Fruit fly (Drosophila melanogaster) whole organism, wandering third instar larva: ENCODE data around the gene Rab30.

Experiments
- Abd-B ChIP-seq: fragments of >200 bp; optimal IDR thresholded peaks from 2 replicates; lab custom pipeline; 2017; ENCODE audit warnings: missing biosample characterization, missing genetic modification characterization
- CG32264 ChIP-seq: fragments of 200-800 bp; sonication (Bioruptor generic); optimal IDR thresholded peaks from 2 replicates; lab custom pipeline; 2016; ENCODE audit warnings: missing biosample characterization, missing genetic modification characterization
- CG9705 ChIP-seq: fragments of 200-800 bp; sonication (Bioruptor generic); optimal IDR thresholded peaks from 2 replicates; lab custom pipeline; 2018; ENCODE audit warnings: missing biosample characterization, mild to moderate bottlenecking, missing genetic modification characterization
- CrebA ChIP-seq: fragments of 200-800 bp; sonication (Bioruptor generic); optimal IDR thresholded peaks from 2 replicates; lab custom pipeline; 2016; ENCODE audit warnings: missing biosample characterization, mild to moderate bottlenecking, missing genetic modification characterization, borderline replicate concordance
- Dfd ChIP-seq: fragments of >200 bp; optimal IDR thresholded peaks from 2 replicates; lab custom pipeline; 2017; ENCODE audit warnings: missing biosample characterization, missing genetic modification characterization
- Dif ChIP-seq: fragments of 200-275, 200-300 bp; sonication (Bioruptor generic); optimal IDR thresholded peaks from 2 replicates; lab custom pipeline; 2018; ENCODE audit warnings: missing biosample characterization, missing genetic modification characterization; ENCODE audit not compliant: partially characterized antibody
- GATAd ChIP-seq: sonication (Bioruptor generic); optimal IDR thresholded peaks from 2 replicates; lab custom pipeline; 2016; ENCODE audit warnings: missing biosample characterization, missing genetic modification characterization
- HLH106 ChIP-seq: fragments of 200-800 bp; optimal IDR thresholded peaks from 3 replicates; lab custom pipeline; 2019; ENCODE audit warnings: missing biosample characterization, mild to moderate bottlenecking, missing genetic modification characterization, moderate library complexity
- Hnf4 ChIP-seq: fragments of 200-800 bp; sonication (Bioruptor generic); optimal IDR thresholded peaks from 2 replicates; lab custom pipeline; 2016; ENCODE audit warnings: missing biosample characterization, mild to moderate bottlenecking, missing genetic modification characterization
- Hr78 ChIP-seq: fragments of >200 bp; optimal IDR thresholded peaks from 2 replicates; lab custom pipeline; 2017; ENCODE audit warnings: missing biosample characterization, missing genetic modification characterization
- Hr83 ChIP-seq: fragments of 200-300 bp; sonication (Bioruptor generic); optimal IDR thresholded peaks from 2 replicates; lab custom pipeline; 2016; ENCODE audit warnings: missing biosample characterization, mild to moderate bottlenecking, missing genetic modification characterization, moderate library complexity; ENCODE audit not compliant: poor library complexity, severe bottlenecking
- Jra ChIP-seq: sonication (Bioruptor generic); optimal IDR thresholded peaks from 2 replicates; lab custom pipeline; 2016; ENCODE audit warnings: missing biosample characterization, missing genetic modification characterization
- Mio ChIP-seq: sonication (Bioruptor generic); optimal IDR thresholded peaks from 2 replicates; lab custom pipeline; 2016; ENCODE audit warnings: missing biosample characterization, missing genetic modification characterization
- Myc ChIP-seq: fragments of >200 bp; optimal IDR thresholded peaks from 2 replicates; lab custom pipeline; 2017
- N ChIP-seq: fragments of >200 bp; optimal IDR thresholded peaks from 2 replicates; lab custom pipeline; 2018; ENCODE audit warnings: missing biosample characterization, missing external identifiers, missing genetic modification characterization
- OdsH ChIP-seq: fragments of 200-800 bp; sonication (Bioruptor generic); optimal IDR thresholded peaks from 2 replicates; lab custom pipeline; 2016; ENCODE audit warnings: missing biosample characterization, mild to moderate bottlenecking, missing genetic modification characterization
- Rel ChIP-seq, 2 experiments: fragments of 200-800 bp; sonication (Bioruptor generic) in 1 of 2; optimal IDR thresholded peaks; 2 replicates in 1 of 2; 3 replicates in 1 of 2; lab custom pipeline; 2016 to 2019; ENCODE audit warnings: mild to moderate bottlenecking in 2 of 2, missing biosample characterization in 2 of 2, missing genetic modification characterization in 2 of 2, moderate library complexity in 1 of 2
- Sp1 ChIP-seq: fragments of 200-800 bp; sonication (Bioruptor generic); optimal IDR thresholded peaks from 3 replicates; lab custom pipeline; 2019; ENCODE audit warnings: missing biosample characterization, mild to moderate bottlenecking, missing genetic modification characterization, moderate library complexity
- Vsx2 ChIP-seq: fragments of 200-300, 225-300 bp; sonication (Bioruptor generic); optimal IDR thresholded peaks from 2 replicates; lab custom pipeline; 2018; ENCODE audit warnings: missing biosample characterization, missing genetic modification characterization; ENCODE audit not compliant: partially characterized antibody
- br ChIP-seq: fragments of 200-800 bp; sonication (Bioruptor generic); optimal IDR thresholded peaks from 2 replicates; lab custom pipeline; 2016; ENCODE audit warnings: missing biosample characterization, missing genetic modification characterization
- brk ChIP-seq: fragments of 200-800 bp; sonication (Bioruptor generic); optimal IDR thresholded peaks from 2 replicates; lab custom pipeline; 2016; ENCODE audit warnings: missing biosample characterization, mild to moderate bottlenecking, missing genetic modification characterization
- dl ChIP-seq, 2 experiments: fragments of 175-275, 200-275 bp in 1 of 2; fragments of 200-275 bp in 1 of 2; sonication (Bioruptor generic); optimal IDR thresholded peaks; lab custom pipeline; 2018; ENCODE audit warnings: mild to moderate bottlenecking in 2 of 2, missing biosample characterization in 2 of 2, missing genetic modification characterization in 2 of 2, moderate library complexity in 2 of 2; ENCODE audit not compliant: partially characterized antibody in 2 of 2, insufficient read depth in 1 of 2
- dmrt93B ChIP-seq: fragments of 200-800 bp; sonication (Bioruptor generic); optimal IDR thresholded peaks from 2 replicates; lab custom pipeline; 2018; ENCODE audit warnings: missing biosample characterization, mild to moderate bottlenecking, missing genetic modification characterization
- dsf ChIP-seq: sonication (Bioruptor generic); optimal IDR thresholded peaks from 2 replicates; lab custom pipeline; 2016; ENCODE audit warnings: missing biosample characterization, missing genetic modification characterization, borderline replicate concordance
- ey ChIP-seq: fragments of 200-800 bp; sonication (Bioruptor generic); optimal IDR thresholded peaks from 2 replicates; lab custom pipeline; 2016; ENCODE audit warnings: missing biosample characterization, missing genetic modification characterization
- foxo ChIP-seq, 2 experiments: fragments of 200-800 bp; sonication (Bioruptor generic); optimal IDR thresholded peaks; 2 replicates in 1 of 2; 3 replicates in 1 of 2; lab custom pipeline; 2016 to 2017; ENCODE audit warnings: missing biosample characterization in 2 of 2, missing genetic modification characterization in 2 of 2
- fru ChIP-seq: fragments of 200-800 bp; sonication (Bioruptor generic); optimal IDR thresholded peaks from 3 replicates; lab custom pipeline; 2016; ENCODE audit warnings: missing biosample characterization, mild to moderate bottlenecking, missing genetic modification characterization
- h ChIP-seq: fragments of 200-800 bp; sonication (Bioruptor generic); optimal IDR thresholded peaks from 3 replicates; lab custom pipeline; 2016; ENCODE audit warnings: missing biosample characterization, mild to moderate bottlenecking, missing genetic modification characterization
- jim ChIP-seq: fragments of 175-275, 200-325 bp; sonication (Bioruptor generic); optimal IDR thresholded peaks from 2 replicates; lab custom pipeline; 2016; ENCODE audit warnings: missing biosample characterization, mild to moderate bottlenecking, missing genetic modification characterization
- lola ChIP-seq: fragments of >200 bp; optimal IDR thresholded peaks from 2 replicates; lab custom pipeline; 2017; ENCODE audit warnings: missing biosample characterization, missing genetic modification characterization
- pan ChIP-seq: fragments of >200 bp; optimal IDR thresholded peaks from 2 replicates; lab custom pipeline; 2017
- psq ChIP-seq: fragments of 200-800 bp; sonication (Bioruptor generic); optimal IDR thresholded peaks from 3 replicates; lab custom pipeline; 2017; ENCODE audit warnings: missing biosample characterization, mild to moderate bottlenecking, missing genetic modification characterization, moderate library complexity
- rgr ChIP-seq: fragments of 200-800 bp; sonication (Bioruptor generic); optimal IDR thresholded peaks from 3 replicates; lab custom pipeline; 2016; ENCODE audit warnings: missing biosample characterization, mild to moderate bottlenecking, missing genetic modification characterization
- sage ChIP-seq: fragments of 200-800 bp; sonication (Bioruptor generic); optimal IDR thresholded peaks from 2 replicates; lab custom pipeline; 2016; ENCODE audit warnings: missing biosample characterization, mild to moderate bottlenecking, missing genetic modification characterization
- sv ChIP-seq: fragments of 200-800 bp; sonication (Bioruptor generic); optimal IDR thresholded peaks from 3 replicates; lab custom pipeline; 2016; ENCODE audit warnings: missing biosample characterization, missing genetic modification characterization
- tai ChIP-seq: sonication (Bioruptor generic); optimal IDR thresholded peaks from 2 replicates; lab custom pipeline; 2016; ENCODE audit warnings: missing biosample characterization, missing genetic modification characterization
- usp ChIP-seq: fragments of >200 bp; optimal IDR thresholded peaks from 2 replicates; lab custom pipeline; 2017; ENCODE audit warnings: missing biosample characterization, missing genetic modification characterization
- woc ChIP-seq: sonication (Bioruptor generic); optimal IDR thresholded peaks from 2 replicates; lab custom pipeline; 2016; ENCODE audit warnings: missing biosample characterization, mild to moderate bottlenecking, missing genetic modification characterization

The Rab30 gene

dm6 chr2L:7081307-7081706, 48.9 kb upstream of the Rab30 start:
- TF ChIP-seq psq (GFP tag; lab: Kevin White, UChicago), result no peak
- TF ChIP-seq CG32264 (GFP tag; lab: Kevin White, UChicago), result no peak
- no peak for TF ChIP-seq GATAd (GFP tag; lab: Kevin White, UChicago)
- no peak for TF ChIP-seq dsf (GFP tag; lab: Kevin White, UChicago)
- TF ChIP-seq Dfd, result no peak
- TF ChIP-seq Hr78 (GFP tag; lab: Kevin White, UChicago), result no peak
- no peak for TF ChIP-seq dmrt93B (GFP tag; lab: Kevin White, UChicago)
- TF ChIP-seq Dif, result no peak
- no peak for TF ChIP-seq N
- TF ChIP-seq Hnf4 (GFP tag; lab: Kevin White, UChicago), result no peak
- TF ChIP-seq Abd-B (GFP tag; lab: Kevin White, UChicago), result no peak
- no peak for TF ChIP-seq Vsx2 (GFP tag; lab: Kevin White, UChicago)
- TF ChIP-seq usp, result no peak
- no peak for TF ChIP-seq Rel (GFP tag; optimal IDR thresholded peaks at IDR 0.05; lab: Kevin White, UChicago)
- no peak for TF ChIP-seq Rel (tag; optimal IDR thresholded peaks at IDR 0.05; lab: Kevin White, UChicago)

- TF ChIP-seq CrebA (no peak), HLH106 (no peak), h (GFP tag; lab: Kevin White, UChicago) (no peak), sage (GFP tag; lab: Kevin White, UChicago) (no peak)
These were observed 44.4 kb upstream of the Rab30 start for dm6 chr2L:7076804-7077203.

dm6 chr2L:7076055-7076700, 43.8 kb upstream of the Rab30 start:
- TF ChIP-seq N, result no peak
- TF ChIP-seq Dfd, result no peak
- TF ChIP-seq Abd-B (GFP tag; lab: Kevin White, UChicago), result no peak
- peak; percentile 61 for TF ChIP-seq Hnf4 (GFP tag; lab: Kevin White, UChicago)
- no peak for TF ChIP-seq Dif
- TF ChIP-seq sage (GFP tag; lab: Kevin White, UChicago), result no peak
- TF ChIP-seq lola (GFP tag; lab: Kevin White, UChicago), result no peak
- no peak for TF ChIP-seq Mio (GFP tag; lab: Kevin White, UChicago)
- no peak for TF ChIP-seq usp
- no peak for TF ChIP-seq tai (GFP tag; lab: Kevin White, UChicago)
- TF ChIP-seq fru, result peak; percentile 73
- no peak for TF ChIP-seq Vsx2 (GFP tag; lab: Kevin White, UChicago)
- peak; percentile 35 for TF ChIP-seq HLH106
- TF ChIP-seq GATAd (GFP tag; lab: Kevin White, UChicago), result no peak
- TF ChIP-seq CrebA, result no peak
- no peak for TF ChIP-seq pan (lab: Kevin White, UChicago)
- TF ChIP-seq Hr78 (GFP tag; lab: Kevin White, UChicago), result no peak
- no peak for TF ChIP-seq brk (GFP tag; lab: Kevin White, UChicago)
- TF ChIP-seq dsf (GFP tag; lab: Kevin White, UChicago), result no peak
- peak; percentile 31 for TF ChIP-seq OdsH (GFP tag; lab: Kevin White, UChicago)
- TF ChIP-seq sv, result no peak
- peak in 1 of 2 experiments; percentile 49 for TF ChIP-seq foxo (GFP tag; optimal IDR thresholded peaks at IDR 0.05; lab: Kevin White, UChicago)
- TF ChIP-seq Hr83, result no peak
- peak; percentile 60 for TF ChIP-seq ey (GFP tag; lab: Kevin White, UChicago)
- no peak for TF ChIP-seq dmrt93B (GFP tag; lab: Kevin White, UChicago)
- no peak for TF ChIP-seq dl (GFP tag; optimal IDR thresholded peaks at IDR 0.05; lab: Kevin White, UChicago; ENCODE audit: insufficient read depth in 1 of 2, partially characterized antibody in 2 of 2)
- TF ChIP-seq br, result peak; percentile 48
- TF ChIP-seq woc (GFP tag; lab: Kevin White, UChicago), result peak; percentile 6
- TF ChIP-seq psq (GFP tag; lab: Kevin White, UChicago), result peak; percentile 33
- TF ChIP-seq Myc (lab: Kevin White, UChicago), result no peak
- no peak for TF ChIP-seq jim (GFP tag; lab: Kevin White, UChicago)
- TF ChIP-seq CG9705, result no peak
- no peak for TF ChIP-seq Rel (GFP tag; optimal IDR thresholded peaks at IDR 0.05; lab: Kevin White, UChicago)
- TF ChIP-seq Rel (tag; optimal IDR thresholded peaks at IDR 0.05; lab: Kevin White, UChicago), result no peak
- peak; percentile 69 for TF ChIP-seq h (GFP tag; lab: Kevin White, UChicago)
- peak; percentile 61 for TF ChIP-seq rgr
- no peak for TF ChIP-seq Jra (GFP tag; lab: Kevin White, UChicago)
- TF ChIP-seq CG32264 (GFP tag; lab: Kevin White, UChicago), result no peak
- peak; percentile 41 for TF ChIP-seq Sp1 (GFP tag; lab: Kevin White, UChicago)
